Fruit fly (Drosophila melanogaster): Measurements from ENCODE around the gene Gyc89Db.
A peak's percentile ranks its signal among the peaks of the same experiment; 100 is the strongest.

Gene Gyc89Db

dm6 chr3R:16497379-16497778 lies 20.5 kb downstream of the Gyc89Db start (continued):
- TF ChIP-seq ERR (GFP tag; optimal IDR thresholded peaks at IDR 0.05) (no peak), kah (GFP tag; optimal IDR thresholded peaks at IDR 0.05) (peak; percentile 68), mam (GFP tag; optimal IDR thresholded peaks at IDR 0.05) (peak; percentile 67), CG7271 (tag; optimal IDR thresholded peaks at IDR 0.05) (peak; percentile 37), CG4707 (GFP tag; optimal IDR thresholded peaks at IDR 0.05) (peak; percentile 64), CG17802 (tag; optimal IDR thresholded peaks at IDR 0.05) (peak; percentile 69), Nf-YA (GFP tag; IDR thresholded peaks at IDR 0.05) (peak; percentile 76), Sry-δ (GFP tag; optimal IDR thresholded peaks at IDR 0.05) (peak; percentile 21), Dll (GFP tag; IDR thresholded peaks at IDR 0.05; ENCODE audit: partially characterized antibody) (no peak), z (GFP tag; IDR thresholded peaks at IDR 0.05) (no peak), CG9797 (GFP tag; optimal IDR thresholded peaks at IDR 0.05) (no peak), CG16779 (GFP tag; IDR thresholded peaks at IDR 0.05) (0 out of 2 replicates have a peak, but pooled peaks have one; percentile 58), D19B (GFP tag; optimal IDR thresholded peaks at IDR 0.05) (peak; percentile 62), ham (GFP tag; IDR thresholded peaks at IDR 0.05) (peak; percentile 62; the same call in 1 of the 2 replicates), tna (GFP tag; IDR thresholded peaks at IDR 0.05; ENCODE audit: partially characterized antibody) (no peak), sr (GFP tag; IDR thresholded peaks at IDR 0.05) (peak; percentile 80; the same call in 2 of the 3 replicates), fd64A (GFP tag; optimal IDR thresholded peaks at IDR 0.05) (no peak), croc (GFP tag; conservative IDR thresholded peaks at IDR 0.05) (peak; percentile 56; the same call in 2 of the 3 replicates), CG16815 (GFP tag; optimal IDR thresholded peaks at IDR 0.05) (peak; percentile 56), Dfd (GFP tag; optimal IDR thresholded peaks at IDR 0.05) (no peak), Dref (GFP tag; IDR thresholded peaks at IDR 0.05) (no peak), Adf1 (GFP tag; IDR thresholded peaks at IDR 0.05) (no peak), gt (GFP tag; IDR thresholded peaks at IDR 0.05) (peak; percentile 20; the same call in 1 of the 2 replicates), CG4617 (GFP tag; optimal IDR thresholded peaks at IDR 0.05; ENCODE audit: borderline replicate concordance) (peak; percentile 54), Ptx1 (GFP tag; IDR thresholded peaks at IDR 0.05) (peak; percentile 92), Taf1 (GFP tag; IDR thresholded peaks at IDR 0.05) (peak; percentile 72), trh (GFP tag; optimal IDR thresholded peaks at IDR 0.05) (peak; percentile 66), dysf (GFP tag; IDR thresholded peaks at IDR 0.05) (peak; percentile 91), Doc2 (GFP tag; IDR thresholded peaks at IDR 0.05) (peak; percentile 67; the same call in 1 of the 2 replicates), br (optimal IDR thresholded peaks at IDR 0.05) (no peak), dmrt11E (tag; optimal IDR thresholded peaks at IDR 0.05) (peak; percentile 75), rib (GFP tag; IDR thresholded peaks at IDR 0.05) (peak; percentile 24; the same call in 1 of the 2 replicates), hth (optimal IDR thresholded peaks at IDR 0.05) (no peak), CG6689 (GFP tag; IDR thresholded peaks at IDR 0.05) (peak; percentile 83), CG3407 (GFP tag; optimal IDR thresholded peaks at IDR 0.05) (peak; percentile 54), CG18599 (GFP tag; optimal IDR thresholded peaks at IDR 0.05) (peak; percentile 85), Med (GFP tag) (peak; percentile 95), danr (GFP tag; IDR thresholded peaks at IDR 0.05) (peak; percentile 75), eve (GFP tag; optimal IDR thresholded peaks at IDR 0.05) (no peak), CG10654 (GFP tag; optimal IDR thresholded peaks at IDR 0.05) (peak; percentile 80), CG11456 (GFP tag; IDR thresholded peaks at IDR 0.05) (peak; percentile 97), CG14050 (GFP tag; IDR thresholded peaks at IDR 0.05) (peak; percentile 83), ash1 (GFP tag; optimal IDR thresholded peaks at IDR 0.05) (no peak), CG13894 (tag; optimal IDR thresholded peaks at IDR 0.05) (no peak), tx (GFP tag; optimal IDR thresholded peaks at IDR 0.05) (peak; percentile 47), cato (GFP tag; optimal IDR thresholded peaks at IDR 0.05; ENCODE audit: borderline replicate concordance) (peak; percentile 68), CG2199 (GFP tag; IDR thresholded peaks at IDR 0.05) (peak; percentile 92; the same call in 2 of the 3 replicates), CG13775 (GFP tag; optimal IDR thresholded peaks at IDR 0.05) (peak; percentile 75), CG14667 (GFP tag; IDR thresholded peaks at IDR 0.05) (peak; percentile 75), da (GFP tag; optimal IDR thresholded peaks at IDR 0.05) (peak; percentile 26), row (GFP tag; IDR thresholded peaks at IDR 0.05) (peak; percentile 70), CG6272 (GFP tag; IDR thresholded peaks at IDR 0.05) (peak; percentile 69)

Data from whole organism, embryonic.